Fruit fly (Drosophila melanogaster): ENCODE measurements around the gene CG10340.

CG10340 gene

dm6 chr3R:16655494-16656493, 41.6 kb upstream of the CG10340 start, which contains the start of gene modSP (continued):
- TF ChIP-seq CG4328 (GFP tag; optimal IDR thresholded peaks at IDR 0.05) (no peak), pan (optimal IDR thresholded peaks at IDR 0.05) (no peak), pan (GFP tag; optimal IDR thresholded peaks at IDR 0.05 in 1 of 2, IDR thresholded peaks at IDR 0.05 in 1 of 2) (peak in 1 of 2 experiments; percentile 61), CG1233 (GFP tag; optimal IDR thresholded peaks at IDR 0.05) (no peak), Sox100B (GFP tag; optimal IDR thresholded peaks at IDR 0.05) (no peak), CG6175 (GFP tag; IDR thresholded peaks at IDR 0.05) (no peak), HLH3B (GFP tag; IDR thresholded peaks at IDR 0.05) (peak; percentile 33; the same call in 1 of the 2 replicates), CG15269 (tag; optimal IDR thresholded peaks at IDR 0.05) (no peak), sisA (GFP tag; IDR thresholded peaks at IDR 0.05) (peak; percentile 31; the same call in 1 of the 2 replicates), cato (GFP tag; optimal IDR thresholded peaks at IDR 0.05; ENCODE audit: borderline replicate concordance) (no peak), CG10462 (GFP tag; optimal IDR thresholded peaks at IDR 0.05) (no peak), onecut (GFP tag; IDR thresholded peaks at IDR 0.05) (peak; percentile 91), Asciz (GFP tag; optimal IDR thresholded peaks at IDR 0.05) (no peak), btn (GFP tag; optimal IDR thresholded peaks at IDR 0.05) (no peak), luna (GFP tag; optimal IDR thresholded peaks at IDR 0.05) (no peak), CG4730 (GFP tag; IDR thresholded peaks at IDR 0.05) (no peak), kni (GFP tag; optimal IDR thresholded peaks at IDR 0.05) (peak; percentile 34), CG7357 (GFP tag; IDR thresholded peaks at IDR 0.05) (peak; percentile 18; the same call in 1 of the 3 replicates), CG4282 (GFP tag; optimal IDR thresholded peaks at IDR 0.05) (no peak), CG8290 (GFP tag; optimal IDR thresholded peaks at IDR 0.05) (peak; percentile 56), CG8290 (tag; optimal IDR thresholded peaks at IDR 0.05) (peak; percentile 72 to 79), Lpt (GFP tag; optimal IDR thresholded peaks at IDR 0.05) (no peak), Dbx (GFP tag; IDR thresholded peaks at IDR 0.05) (0 out of 3 replicates have a peak, but pooled peaks have one; percentile 31), tna (GFP tag; IDR thresholded peaks at IDR 0.05; ENCODE audit: partially characterized antibody) (peak; percentile 84), CG3407 (GFP tag; optimal IDR thresholded peaks at IDR 0.05) (no peak), CG17328 (GFP tag; IDR thresholded peaks at IDR 0.05) (0 out of 2 replicates have a peak, but pooled peaks have one; percentile 12), sim (GFP tag; IDR thresholded peaks at IDR 0.05) (no peak), crp (GFP tag; optimal IDR thresholded peaks at IDR 0.05) (no peak), run (tag; optimal IDR thresholded peaks at IDR 0.05) (no peak), ken (GFP tag; IDR thresholded peaks at IDR 0.05) (no peak), Spps (tag; optimal IDR thresholded peaks at IDR 0.05) (no peak), CG1792 (GFP tag; optimal IDR thresholded peaks at IDR 0.05) (no peak), peb (GFP tag; IDR thresholded peaks at IDR 0.05) (no peak), CG16815 (GFP tag; optimal IDR thresholded peaks at IDR 0.05) (no peak), ab (GFP tag; optimal IDR thresholded peaks at IDR 0.05) (no peak), CG18262 (tag; optimal IDR thresholded peaks at IDR 0.05) (peak; percentile 8), unc-4 (GFP tag; IDR thresholded peaks at IDR 0.05; ENCODE audit: partially characterized antibody) (peak; percentile 60; the same call in 1 of the 2 replicates), slbo (GFP tag; IDR thresholded peaks at IDR 0.05) (peak; percentile 73), CG15479 (GFP tag; optimal IDR thresholded peaks at IDR 0.05) (no peak), croc (GFP tag; conservative IDR thresholded peaks at IDR 0.05) (no peak), eve (GFP tag; optimal IDR thresholded peaks at IDR 0.05) (no peak), CG4424 (GFP tag; optimal IDR thresholded peaks at IDR 0.05) (no peak), CG12391 (tag; optimal IDR thresholded peaks at IDR 0.05) (peak; percentile 50), CG3163 (GFP tag; optimal IDR thresholded peaks at IDR 0.05) (peak; percentile 51), trem (tag; optimal IDR thresholded peaks at IDR 0.05) (peak; percentile 15), CG10267 (tag; optimal IDR thresholded peaks at IDR 0.05) (peak; percentile 35), Dll (GFP tag; IDR thresholded peaks at IDR 0.05; ENCODE audit: partially characterized antibody) (peak; percentile 80), Oli (tag; optimal IDR thresholded peaks at IDR 0.05) (peak; percentile 14), HLHmδ (GFP tag; optimal IDR thresholded peaks at IDR 0.05) (no peak)

All from whole organism, embryonic.